Fruit fly (Drosophila melanogaster) whole organism, embryonic: Measurements from ENCODE around the gene chic.
A peak's percentile ranks its signal among the peaks of the same experiment; 100 is the strongest.

Experiments
- B-H2 ChIP-seq: fragments of 200-800 bp; sonication (Bioruptor generic); optimal IDR thresholded peaks from 2 replicates; lab custom pipeline; 2018; ENCODE audit warnings: missing biosample characterization, mild to moderate bottlenecking, missing genetic modification characterization
- CG1024 ChIP-seq: fragments of 200-800 bp; sonication (Bioruptor generic); IDR thresholded peaks from 2 replicates; pipeline ENCODE4 v1.3.6; 2022; ENCODE audit warnings: missing biosample characterization, missing genetic modification characterization
- CG10274 ChIP-seq: fragments of 200-800 bp; sonication (Bioruptor generic); optimal IDR thresholded peaks from 3 replicates; lab custom pipeline; 2017; ENCODE audit warnings: missing biosample characterization, mild to moderate bottlenecking, missing genetic modification characterization
- CG12769 ChIP-seq: fragments of 200-800 bp; sonication (Bioruptor generic); optimal IDR thresholded peaks from 2 replicates; lab custom pipeline; 2019; ENCODE audit warnings: missing biosample characterization, mild to moderate bottlenecking, missing genetic modification characterization, moderate library complexity
- CG1603 ChIP-seq: fragments of 200-800 bp; sonication (Bioruptor generic); optimal IDR thresholded peaks from 2 replicates; lab custom pipeline; 2019; ENCODE audit warnings: missing biosample characterization, mild to moderate bottlenecking, missing genetic modification characterization, moderate library complexity
- CG18011 ChIP-seq: fragments of 200-800 bp; sonication (Bioruptor generic); optimal IDR thresholded peaks from 2 replicates; lab custom pipeline; 2017; ENCODE audit warnings: missing biosample characterization, missing genetic modification characterization, mild to moderate bottlenecking, moderate library complexity, missing genotype
- CG32532 ChIP-seq: fragments of 200-800 bp; sonication (Bioruptor generic); IDR thresholded peaks from 2 replicates; pipeline ENCODE4 v1.3.6; 2022; ENCODE audit warnings: missing biosample characterization, missing genetic modification characterization
- CG32772 ChIP-seq: fragments of 200-800 bp; sonication (Bioruptor generic); IDR thresholded peaks from 2 replicates; pipeline ENCODE4 v1.3.6; 2022; ENCODE audit warnings: missing biosample characterization, missing genetic modification characterization
- CG34376 ChIP-seq: fragments of 200-800 bp; sonication (Bioruptor generic); optimal IDR thresholded peaks from 2 replicates; lab custom pipeline; 2018; ENCODE audit warnings: missing biosample characterization, mild to moderate bottlenecking, missing genetic modification characterization
- CG42726 ChIP-seq: fragments of 200-800 bp; sonication (Bioruptor generic); IDR thresholded peaks from 2 replicates; pipeline ENCODE4 v1.3.6; 2022; ENCODE audit warnings: missing biosample characterization, missing genetic modification characterization; ENCODE audit not compliant: partially characterized antibody
- CG4404 ChIP-seq: fragments of 200-800 bp; sonication (Bioruptor generic); IDR thresholded peaks from 2 replicates; pipeline ENCODE4 v1.3.6; 2022; ENCODE audit warnings: missing biosample characterization, missing genetic modification characterization
- CG4854 ChIP-seq: fragments of 200-800 bp; sonication (Bioruptor generic); optimal IDR thresholded peaks from 2 replicates; lab custom pipeline; 2016; ENCODE audit warnings: missing biosample characterization, missing genetic modification characterization, inconsistent platforms
- CG6854 ChIP-seq: fragments of 200-800 bp; sonication (Bioruptor generic); optimal IDR thresholded peaks from 3 replicates; lab custom pipeline; 2017; ENCODE audit warnings: missing biosample characterization, mild to moderate bottlenecking, missing genetic modification characterization
- CG7839 ChIP-seq: fragments of 200-800 bp; sonication (Bioruptor generic); optimal IDR thresholded peaks from 3 replicates; lab custom pipeline; 2018; ENCODE audit warnings: missing biosample characterization, mild to moderate bottlenecking, missing genetic modification characterization, moderate library complexity
- CG8388 ChIP-seq: fragments of 200-800 bp; sonication (Bioruptor generic); optimal IDR thresholded peaks from 2 replicates; lab custom pipeline; 2019; ENCODE audit warnings: missing biosample characterization, mild to moderate bottlenecking, missing genetic modification characterization, moderate library complexity
- CG9437 ChIP-seq: fragments of 200-800 bp; sonication (Bioruptor generic); optimal IDR thresholded peaks from 2 replicates; lab custom pipeline; 2018; ENCODE audit warnings: missing biosample characterization, mild to moderate bottlenecking, missing genetic modification characterization
- CG9609 ChIP-seq: fragments of 200-800 bp; sonication (Bioruptor generic); optimal IDR thresholded peaks from 3 replicates; lab custom pipeline; 2016; ENCODE audit warnings: missing biosample characterization, missing genetic modification characterization
- CkIIα-i1 ChIP-seq: fragments of 200-800 bp; sonication (Bioruptor generic); IDR thresholded peaks from 2 replicates; pipeline ENCODE4 v1.3.6; 2022; ENCODE audit warnings: missing biosample characterization, missing genetic modification characterization
- Dbx ChIP-seq: fragments of 200-800 bp; sonication (Bioruptor generic); IDR thresholded peaks from 3 replicates; pipeline ENCODE4 v1.3.6; 2022; ENCODE audit warnings: missing biosample characterization, missing genetic modification characterization
- Deaf1 ChIP-seq: fragments of 200-800 bp; optimal IDR thresholded peaks from 3 replicates; lab custom pipeline; 2019; ENCODE audit warnings: missing biosample characterization, mild to moderate bottlenecking, missing genetic modification characterization, moderate library complexity
- Elba2 ChIP-seq: fragments of 200-800 bp; sonication (Bioruptor generic); optimal IDR thresholded peaks from 3 replicates; lab custom pipeline; 2016; ENCODE audit warnings: missing biosample characterization, missing genetic modification characterization
- Gug ChIP-seq: fragments of 200-800 bp; sonication (Bioruptor generic); IDR thresholded peaks from 4 replicates; pipeline ENCODE4 v1.3.6; 2022; ENCODE audit warnings: missing biosample characterization, missing genetic modification characterization
- H2.0 ChIP-seq: fragments of 200-800 bp; sonication (Bioruptor generic); IDR thresholded peaks from 2 replicates; pipeline ENCODE4 v1.3.6; 2022; ENCODE audit warnings: missing biosample characterization, missing genetic modification characterization
- HHEX ChIP-seq: fragments of 200-800 bp; sonication (Bioruptor generic); optimal IDR thresholded peaks from 3 replicates; lab custom pipeline; 2017; ENCODE audit warnings: missing biosample characterization, mild to moderate bottlenecking, missing genetic modification characterization, missing genetic modification reagents
- Oaz ChIP-seq: fragments of 200-800 bp; sonication (Bioruptor generic); IDR thresholded peaks from 2 replicates; pipeline ENCODE4 v1.3.6; 2022; ENCODE audit warnings: missing biosample characterization, missing genetic modification characterization
- Rfx ChIP-seq: fragments of 200-800 bp; sonication (Bioruptor generic); IDR thresholded peaks from 2 replicates; pipeline ENCODE4 v1.3.6; 2022; ENCODE audit warnings: missing biosample characterization, missing genetic modification characterization
- Six4 ChIP-seq: fragments of 200-800 bp; sonication (Bioruptor generic); optimal IDR thresholded peaks from 2 replicates; lab custom pipeline; 2016; ENCODE audit warnings: missing biosample characterization, missing genetic modification characterization
- Spps ChIP-seq: fragments of 200-800 bp; sonication (Bioruptor generic); optimal IDR thresholded peaks from 2 replicates; lab custom pipeline; 2018; ENCODE audit warnings: missing biosample characterization, mild to moderate bottlenecking, missing genetic modification characterization
- TFAM ChIP-seq: fragments of 200-800 bp; sonication (Bioruptor generic); optimal IDR thresholded peaks from 2 replicates; lab custom pipeline; 2017; ENCODE audit warnings: missing biosample characterization, missing genetic modification characterization, inconsistent platforms
- Trl ChIP-seq, 3 experiments: fragments of >200 bp in 2 of 3; fragments of 200-800 bp in 1 of 3; sonication (Bioruptor generic) in 1 of 3; optimal IDR thresholded peaks; 2 replicates in 1 of 3; 3 replicates in 2 of 3; lab custom pipeline; 2016 to 2017; ENCODE audit warnings: missing biosample characterization in 1 of 3, missing genetic modification characterization in 1 of 3
- Vsx1 ChIP-seq: fragments of 200-800 bp; sonication (Bioruptor generic); optimal IDR thresholded peaks from 2 replicates; lab custom pipeline; 2017; ENCODE audit warnings: missing biosample characterization, mild to moderate bottlenecking, missing genetic modification characterization, missing genetic modification reagents
- br ChIP-seq: fragments of >200 bp; optimal IDR thresholded peaks from 2 replicates; lab custom pipeline; 2017
- chinmo ChIP-seq: fragments of 200-800 bp; sonication (Bioruptor generic); IDR thresholded peaks from 4 replicates; pipeline ENCODE4 v1.3.6; 2022; ENCODE audit warnings: missing biosample characterization, missing genetic modification characterization; ENCODE audit not compliant: partially characterized antibody
- dm ChIP-seq: fragments of 200-800 bp; sonication (Bioruptor generic); optimal IDR thresholded peaks from 3 replicates; lab custom pipeline; 2016; ENCODE audit warnings: missing biosample characterization, missing genetic modification characterization
- esg ChIP-seq: fragments of 200-800 bp; sonication (Bioruptor generic); conservative IDR thresholded peaks from 2 replicates; pipeline ENCODE4 v1.3.6; 2022; ENCODE audit warnings: missing biosample characterization, missing genetic modification characterization
- gt ChIP-seq: fragments of 200-800 bp; sonication (Bioruptor generic); IDR thresholded peaks from 2 replicates; pipeline ENCODE4 v1.3.6; 2022; ENCODE audit warnings: missing biosample characterization, missing genetic modification characterization
- hth ChIP-seq: fragments of >200 bp; optimal IDR thresholded peaks from 2 replicates; lab custom pipeline; 2017; ENCODE audit warnings: inconsistent platforms
- lbe ChIP-seq: fragments of 200-800 bp; sonication (Bioruptor generic); optimal IDR thresholded peaks from 2 replicates; lab custom pipeline; 2016; ENCODE audit warnings: missing biosample characterization, mild to moderate bottlenecking, missing genetic modification characterization
- lov ChIP-seq, 2 experiments: fragments of 200-800 bp in 1 of 2; fragments of >200 bp in 1 of 2; sonication (Bioruptor generic) in 1 of 2; IDR thresholded peaks in 1 of 2; optimal IDR thresholded peaks in 1 of 2; 2 replicates in 1 of 2; 3 replicates in 1 of 2; pipeline versions ENCODE4 v1.3.6 to Lab custom; 2017 to 2022; ENCODE audit warnings: missing biosample characterization in 1 of 2, missing genetic modification characterization in 1 of 2
- nmo ChIP-seq: fragments of 200-800 bp; sonication (Bioruptor generic); optimal IDR thresholded peaks from 2 replicates; lab custom pipeline; 2018; ENCODE audit warnings: missing biosample characterization, mild to moderate bottlenecking, missing genetic modification characterization, moderate library complexity
- nom ChIP-seq: fragments of 200-800 bp; sonication (Bioruptor generic); optimal IDR thresholded peaks from 2 replicates; lab custom pipeline; 2017; ENCODE audit warnings: missing biosample characterization, missing genetic modification characterization, mild to moderate bottlenecking, moderate library complexity, missing genetic modification reagents
- onecut ChIP-seq: fragments of 200-800 bp; sonication (Bioruptor generic); IDR thresholded peaks from 2 replicates; pipeline ENCODE4 v1.3.6; 2022; ENCODE audit warnings: missing biosample characterization, missing genetic modification characterization
- p53 ChIP-seq: fragments of 200-800 bp; sonication (Bioruptor generic); optimal IDR thresholded peaks from 2 replicates; lab custom pipeline; 2016; ENCODE audit warnings: missing biosample characterization, missing genetic modification characterization
- pros ChIP-seq: fragments of 200-800 bp; sonication (Bioruptor generic); optimal IDR thresholded peaks from 3 replicates; lab custom pipeline; 2019; ENCODE audit warnings: missing biosample characterization, mild to moderate bottlenecking, missing genetic modification characterization, moderate library complexity
- scrt ChIP-seq: fragments of 200-800 bp; sonication (Bioruptor generic); optimal IDR thresholded peaks from 2 replicates; lab custom pipeline; 2018; ENCODE audit warnings: missing biosample characterization, mild to moderate bottlenecking, missing genetic modification characterization, moderate library complexity
- sima ChIP-seq: fragments of 200-800 bp; sonication (Bioruptor generic); optimal IDR thresholded peaks from 2 replicates; lab custom pipeline; 2016; ENCODE audit warnings: missing biosample characterization, missing genetic modification characterization
- sob ChIP-seq: fragments of 200-800 bp; sonication (Bioruptor generic); IDR thresholded peaks from 2 replicates; pipeline ENCODE4 v1.3.6; 2022; ENCODE audit warnings: missing biosample characterization, missing genetic modification characterization
- trem ChIP-seq: fragments of 200-800 bp; optimal IDR thresholded peaks from 3 replicates; lab custom pipeline; 2019; ENCODE audit warnings: missing biosample characterization, mild to moderate bottlenecking, missing genetic modification characterization, moderate library complexity
- unpg ChIP-seq: fragments of 200-800 bp; sonication (Bioruptor generic); optimal IDR thresholded peaks from 3 replicates; lab custom pipeline; 2018; ENCODE audit warnings: missing biosample characterization, mild to moderate bottlenecking, missing genetic modification characterization, moderate library complexity
- vfl ChIP-seq: fragments of 200-800 bp; sonication (Bioruptor generic); optimal IDR thresholded peaks from 2 replicates; lab custom pipeline; 2016; ENCODE audit warnings: missing biosample characterization, missing genetic modification characterization
- zf30C ChIP-seq: fragments of 200-800 bp; sonication (Bioruptor generic); optimal IDR thresholded peaks from 3 replicates; lab custom pipeline; 2018; ENCODE audit warnings: missing biosample characterization, mild to moderate bottlenecking, missing genetic modification characterization

chic gene

dm6 chr2L:5980862-5981432, at the start of gene chic (continued):
- TF ChIP-seq CG32532 (GFP tag; lab: Robert Waterston, UW) = no peak
- no peak for TF ChIP-seq CG18011 (GFP tag; lab: Kevin White, UChicago)
- TF ChIP-seq CG4854 (GFP tag; lab: Kevin White, UChicago) = no peak
- no peak for TF ChIP-seq Spps (tag; lab: Kevin White, UChicago)
- TF ChIP-seq CG6854 (GFP tag; lab: Kevin White, UChicago) = no peak
- no peak for TF ChIP-seq unpg (GFP tag; lab: Kevin White, UChicago)
- TF ChIP-seq lbe (GFP tag; lab: Kevin White, UChicago) = no peak
- no peak for TF ChIP-seq zf30C
- no peak for TF ChIP-seq sob
- TF ChIP-seq CG34376 = no peak
- peak; percentile 7 for TF ChIP-seq CG7839
- no peak for TF ChIP-seq lov (optimal IDR thresholded peaks at IDR 0.05; lab: Kevin White, UChicago)
- TF ChIP-seq lov (GFP tag; IDR thresholded peaks at IDR 0.05; lab: Robert Waterston, UW) = no peak
- TF ChIP-seq nom (GFP tag; lab: Kevin White, UChicago) = peak; percentile 50
- TF ChIP-seq CG10274 (GFP tag; lab: Kevin White, UChicago) = no peak
- no peak for TF ChIP-seq Vsx1 (GFP tag; lab: Kevin White, UChicago)
- TF ChIP-seq H2.0 (GFP tag; lab: Robert Waterston, UW) = no peak
- TF ChIP-seq chinmo (GFP tag; lab: Robert Waterston, UW) = no peak
- TF ChIP-seq CG12769 (tag; lab: Kevin White, UChicago) = no peak
- no peak for TF ChIP-seq Rfx (GFP tag; lab: Robert Waterston, UW)
- TF ChIP-seq CG4404 (GFP tag; lab: Robert Waterston, UW) = no peak
- TF ChIP-seq esg = no peak
- TF ChIP-seq CkIIα-i1 (GFP tag; lab: Robert Waterston, UW) = no peak
- no peak for TF ChIP-seq CG9609 (GFP tag; lab: Kevin White, UChicago)
- peak; percentile 8 for TF ChIP-seq vfl (GFP tag; lab: Kevin White, UChicago)
- no peak for TF ChIP-seq CG9437 (GFP tag; lab: Kevin White, UChicago)
- peak; percentile 42 for TF ChIP-seq dm (GFP tag; lab: Kevin White, UChicago)
- TF ChIP-seq Deaf1 (tag; lab: Kevin White, UChicago) = no peak
- TF ChIP-seq TFAM (GFP tag; lab: Kevin White, UChicago) = no peak
- no peak for TF ChIP-seq Trl (optimal IDR thresholded peaks at IDR 0.05; lab: Kevin White, UChicago)
- TF ChIP-seq Trl (GFP tag; optimal IDR thresholded peaks at IDR 0.05; lab: Kevin White, UChicago) = peak; percentile 31
- TF ChIP-seq Elba2 (GFP tag; lab: Kevin White, UChicago) = no peak
- no peak for TF ChIP-seq pros (GFP tag; lab: Kevin White, UChicago)
- TF ChIP-seq Gug = peak; percentile 18; the same call in 1 of the 4 replicates
- TF ChIP-seq Six4 = no peak
- peak; percentile 22 for TF ChIP-seq scrt
- no peak for TF ChIP-seq CG42726
- no peak for TF ChIP-seq gt
- no peak for TF ChIP-seq CG1024
- no peak for TF ChIP-seq B-H2
- peak; percentile 41 for TF ChIP-seq trem
- no peak for TF ChIP-seq CG8388 (GFP tag; lab: Kevin White, UChicago)
- no peak for TF ChIP-seq onecut (GFP tag; lab: Robert Waterston, UW)
- TF ChIP-seq HHEX (GFP tag; lab: Kevin White, UChicago) = no peak
- no peak for TF ChIP-seq CG32772 (GFP tag; lab: Robert Waterston, UW)
- TF ChIP-seq Dbx (GFP tag; lab: Robert Waterston, UW) = no peak
- TF ChIP-seq nmo (GFP tag; lab: Kevin White, UChicago) = no peak
- TF ChIP-seq p53 (GFP tag; lab: Kevin White, UChicago) = no peak
- TF ChIP-seq CG1603 (tag; lab: Kevin White, UChicago) = peak; percentile 73
- no peak for TF ChIP-seq hth (lab: Kevin White, UChicago)
- no peak for TF ChIP-seq sima
- no peak for TF ChIP-seq br
- no peak for TF ChIP-seq Oaz (GFP tag; lab: Robert Waterston, UW)
